Worm (Caenorhabditis elegans): ENCODE measurements around the gene W02H5.8.
A peak's percentile ranks its signal among the peaks of the same experiment; 100 is the strongest.

W02H5.8 gene

DNA sequence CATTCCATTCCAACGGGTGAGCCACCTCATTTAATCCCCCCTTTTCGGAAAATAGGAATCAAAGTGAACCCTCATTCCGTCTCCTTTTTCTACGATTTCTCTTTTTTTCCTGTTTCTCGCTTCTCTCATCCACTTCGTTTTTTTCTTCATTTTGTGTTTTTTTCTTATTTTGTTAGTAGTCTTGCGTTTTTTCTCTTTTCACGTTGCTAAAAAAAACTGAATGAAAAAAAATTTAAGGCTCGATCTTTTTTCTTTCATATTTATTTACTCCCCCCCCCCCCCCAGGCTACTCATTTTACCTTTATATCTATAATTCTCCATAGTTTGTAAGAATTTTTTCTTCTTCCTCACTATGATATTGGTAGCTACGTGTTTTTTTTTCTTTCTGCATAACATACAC, 25.2 kb upstream of the W02H5.8 start:
- TF ChIP-seq hmg-11 (tag; optimal IDR thresholded peaks at IDR 0.05) = peak; percentile 7
- TF ChIP-seq nfya-1 (tag; optimal IDR thresholded peaks at IDR 0.05; ENCODE audit: insufficient read depth) = no peak

DNA sequence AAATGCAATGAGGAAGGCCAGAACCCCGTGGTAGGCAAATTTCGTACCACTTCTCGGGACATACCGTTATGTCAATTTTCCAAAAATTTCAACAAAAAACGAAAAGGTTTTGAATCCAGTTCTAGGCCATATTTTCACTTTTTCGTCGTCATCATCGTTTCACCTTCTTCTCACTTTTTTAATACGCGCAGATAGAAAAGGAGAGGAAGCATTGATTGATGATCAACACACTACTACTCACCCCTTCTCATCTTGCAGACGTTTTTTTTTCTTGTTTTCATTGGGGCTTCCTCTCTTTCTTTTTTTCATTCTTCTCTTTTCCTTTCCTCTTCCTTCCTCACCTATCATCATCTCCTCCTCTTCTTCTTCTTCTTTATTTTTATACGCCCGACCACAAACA, 23.2 kb upstream of the W02H5.8 start:
- TF ChIP-seq nhr-11 (tag; optimal IDR thresholded peaks at IDR 0.05) (no peak), aly-2 (tag; optimal IDR thresholded peaks at IDR 0.05) (no peak), unc-62 (GFP tag; optimal IDR thresholded peaks at IDR 0.05) (no peak), ceh-28 (tag; optimal IDR thresholded peaks at IDR 0.05) (no peak), ztf-11 (tag; optimal IDR thresholded peaks at IDR 0.05) (no peak), nhr-76 (tag; optimal IDR thresholded peaks at IDR 0.05) (no peak), ama-1 (optimal IDR thresholded peaks at IDR 0.05) (no peak), zag-1 (tag; optimal IDR thresholded peaks at IDR 0.05) (no peak), elt-2 (tag; optimal IDR thresholded peaks at IDR 0.05) (no peak), R02D3.7 (tag; optimal IDR thresholded peaks at IDR 0.05) (no peak), elt-3 (tag; optimal IDR thresholded peaks at IDR 0.05) (no peak), eor-1 (tag; optimal IDR thresholded peaks at IDR 0.05) (no peak), pha-4 (tag; optimal IDR thresholded peaks at IDR 0.05) (no peak), nfya-1 (tag; optimal IDR thresholded peaks at IDR 0.05; ENCODE audit: insufficient read depth) (no peak), ceh-9 (tag; optimal IDR thresholded peaks at IDR 0.05) (no peak), hmg-11 (tag; optimal IDR thresholded peaks at IDR 0.05) (no peak), ceh-82 (tag; optimal IDR thresholded peaks at IDR 0.05) (no peak), fkh-2 (tag; optimal IDR thresholded peaks at IDR 0.05) (no peak), nhr-23 (tag; optimal IDR thresholded peaks at IDR 0.05) (no peak), mdl-1 (tag; optimal IDR thresholded peaks at IDR 0.05) (no peak)

DNA sequence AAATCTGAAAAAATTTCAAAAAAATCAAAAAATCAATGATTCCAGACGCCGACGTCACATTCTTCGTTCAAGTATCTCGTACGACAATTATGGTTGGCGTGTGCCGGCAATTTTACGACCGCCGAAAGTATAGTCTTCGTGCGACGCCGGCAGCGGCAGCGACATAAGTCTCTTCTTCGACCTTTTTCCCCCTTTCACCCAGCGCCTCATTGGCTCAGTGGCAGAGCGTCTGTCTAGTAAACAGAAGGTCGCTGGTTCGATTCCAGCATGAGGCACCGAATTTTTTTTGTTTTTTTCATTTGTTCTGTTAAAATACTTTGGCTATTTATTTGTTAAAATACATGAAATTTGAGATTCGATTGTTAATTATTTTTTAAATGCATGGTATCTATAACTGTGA, 21.4 kb upstream of the W02H5.8 start:
- TF ChIP-seq nhr-67 (tag; optimal IDR thresholded peaks at IDR 0.05) = no peak
- no peak for TF ChIP-seq fkh-2 (tag; optimal IDR thresholded peaks at IDR 0.05)
- TF ChIP-seq hmg-11 (tag; optimal IDR thresholded peaks at IDR 0.05) = peak; percentile 58
- TF ChIP-seq ama-1 (optimal IDR thresholded peaks at IDR 0.05) = peak; percentile 28
- TF ChIP-seq unc-39 (tag; optimal IDR thresholded peaks at IDR 0.05) = no peak
- TF ChIP-seq nhr-23 (tag; optimal IDR thresholded peaks at IDR 0.05) = no peak
- no peak for TF ChIP-seq mdl-1 (tag; optimal IDR thresholded peaks at IDR 0.05)
- TF ChIP-seq pha-4 (tag; optimal IDR thresholded peaks at IDR 0.05) = peak; percentile 55
- peak; percentile 21 for TF ChIP-seq jun-1 (tag; optimal IDR thresholded peaks at IDR 0.05)
- TF ChIP-seq ceh-28 (tag; optimal IDR thresholded peaks at IDR 0.05) = no peak
- peak; percentile 27 for TF ChIP-seq nhr-25 (tag; optimal IDR thresholded peaks at IDR 0.05)
- no peak for TF ChIP-seq R02D3.7 (tag; optimal IDR thresholded peaks at IDR 0.05)
- TF ChIP-seq tbx-2 (tag; optimal IDR thresholded peaks at IDR 0.05) = no peak
- peak; percentile 7 for TF ChIP-seq elt-2 (tag; optimal IDR thresholded peaks at IDR 0.05)
- TF ChIP-seq nfya-1 (tag; optimal IDR thresholded peaks at IDR 0.05; ENCODE audit: insufficient read depth) = peak; percentile 53
- TF ChIP-seq lsy-12 (tag; optimal IDR thresholded peaks at IDR 0.05) = peak; percentile 3
- TF ChIP-seq fos-1 (tag; optimal IDR thresholded peaks at IDR 0.05) = no peak
- peak; percentile 55 for TF ChIP-seq lin-39 (tag; optimal IDR thresholded peaks at IDR 0.05)

DNA sequence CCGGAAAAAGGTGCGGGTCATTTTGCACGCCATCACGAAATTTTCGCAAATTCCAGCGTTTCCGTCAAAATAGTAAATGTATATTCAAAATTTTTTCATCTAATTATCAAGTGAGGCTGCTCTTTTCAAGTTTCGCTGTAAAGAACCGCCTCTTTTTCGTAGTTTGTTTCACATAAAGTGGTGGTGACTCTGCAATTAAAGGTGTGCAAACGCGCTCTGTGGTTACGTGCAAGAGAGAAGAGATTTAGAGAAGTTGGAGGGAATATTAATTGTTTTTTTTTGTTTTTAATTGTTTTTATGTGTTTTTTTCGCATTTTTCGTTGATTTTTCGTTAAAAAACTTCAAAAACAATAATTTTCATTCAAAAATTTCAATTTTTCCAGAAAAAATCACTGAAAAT, 20.1 kb upstream of the W02H5.8 start, which contains the start of gene W02G9.3:
Gene W02G9.3 (plus strand): TSS at position 384 of the 400 bp plus-strand sequence.
- TF ChIP-seq ZK546.5 (tag; optimal IDR thresholded peaks at IDR 0.05) = no peak
- no peak for TF ChIP-seq fkh-10 (GFP tag; optimal IDR thresholded peaks at IDR 0.05)
- TF ChIP-seq daf-12 (tag; optimal IDR thresholded peaks at IDR 0.05) = no peak
- no peak for TF ChIP-seq nhr-25 (tag; optimal IDR thresholded peaks at IDR 0.05)
- no peak for TF ChIP-seq mdl-1 (tag; optimal IDR thresholded peaks at IDR 0.05)
- peak; percentile 75 for TF ChIP-seq nfya-1 (tag; optimal IDR thresholded peaks at IDR 0.05; ENCODE audit: insufficient read depth)
- no peak for TF ChIP-seq jun-1 (tag; optimal IDR thresholded peaks at IDR 0.05)
- TF ChIP-seq nhr-11 (tag; optimal IDR thresholded peaks at IDR 0.05) = peak; percentile 96
- no peak for TF ChIP-seq sea-2 (GFP tag; optimal IDR thresholded peaks at IDR 0.05)
- TF ChIP-seq ztf-11 (tag; optimal IDR thresholded peaks at IDR 0.05) = no peak
- no peak for TF ChIP-seq ztf-4 (tag; optimal IDR thresholded peaks at IDR 0.05)
- peak; percentile 65 for TF ChIP-seq nhr-23 (tag; optimal IDR thresholded peaks at IDR 0.05)
- peak; percentile 67 for TF ChIP-seq snpc-4 (tag; optimal IDR thresholded peaks at IDR 0.05)
- TF ChIP-seq tbx-2 (tag; optimal IDR thresholded peaks at IDR 0.05) = no peak
- peak; percentile 81 for TF ChIP-seq lin-39 (tag; optimal IDR thresholded peaks at IDR 0.05)
- TF ChIP-seq pha-4 (tag; optimal IDR thresholded peaks at IDR 0.05) = peak; percentile 93
- no peak for TF ChIP-seq ceh-9 (tag; optimal IDR thresholded peaks at IDR 0.05)
- TF ChIP-seq nhr-67 (tag; optimal IDR thresholded peaks at IDR 0.05) = no peak
- TF ChIP-seq R02D3.7 (tag; optimal IDR thresholded peaks at IDR 0.05) = peak; percentile 22
- TF ChIP-seq skn-1 (tag; optimal IDR thresholded peaks at IDR 0.05) = peak; percentile 33
- no peak for TF ChIP-seq unc-62 (GFP tag; optimal IDR thresholded peaks at IDR 0.05)
- TF ChIP-seq pqm-1 (tag; optimal IDR thresholded peaks at IDR 0.05) = peak; percentile 78
- TF ChIP-seq egl-27 (tag; optimal IDR thresholded peaks at IDR 0.05) = peak; percentile 55
- no peak for TF ChIP-seq elt-3 (tag; optimal IDR thresholded peaks at IDR 0.05)
- peak; percentile 19 for TF ChIP-seq ceh-28 (tag; optimal IDR thresholded peaks at IDR 0.05)
- TF ChIP-seq lin-15B (tag; optimal IDR thresholded peaks at IDR 0.05) = peak; percentile 89
- no peak for TF ChIP-seq elt-1 (tag; optimal IDR thresholded peaks at IDR 0.05)
- no peak for TF ChIP-seq nhr-12 (tag; optimal IDR thresholded peaks at IDR 0.05)
- peak; percentile 40 for TF ChIP-seq elt-2 (tag; optimal IDR thresholded peaks at IDR 0.05)
- TF ChIP-seq hmg-11 (tag; optimal IDR thresholded peaks at IDR 0.05) = peak; percentile 58
- peak; percentile 12 for TF ChIP-seq nhr-43 (tag; optimal IDR thresholded peaks at IDR 0.05; ENCODE audit: poor library complexity, severe bottlenecking)
- peak; percentile 84 for TF ChIP-seq egl-5 (tag; optimal IDR thresholded peaks at IDR 0.05)

Measured in whole organism, L3 larva.